Worm (Caenorhabditis elegans) whole organism, young adult: ENCODE results near the gene blos-2.

Experiments used
- B0035.1 ChIP-seq: sonication (generic microtip); optimal IDR thresholded peaks from 2 replicates; lab custom pipeline; 2016; ENCODE audit warnings: missing genetic modification characterization, mild to moderate bottlenecking, missing compliant biosample characterization, missing genotype, missing genetic modification reagents
- B0261.1 ChIP-seq: sonication (generic microtip); optimal IDR thresholded peaks from 2 replicates; lab custom pipeline; 2016; ENCODE audit warnings: mild to moderate bottlenecking, missing genetic modification characterization, moderate library complexity, missing compliant biosample characterization
- B0336.3 ChIP-seq: fragments of 200-800 bp; sonication (Bioruptor generic); IDR thresholded peaks from 2 replicates; pipeline ENCODE4 v1.3.6; 2022; ENCODE audit warnings: missing genetic modification characterization, missing compliant biosample characterization
- F33H1.4 ChIP-seq: fragments of 200-800 bp; sonication (Bioruptor generic); IDR thresholded peaks from 2 replicates; pipeline ENCODE4 v1.3.6; 2022; ENCODE audit warnings: missing genetic modification reagents, missing genetic modification characterization, missing compliant biosample characterization
- F49E8.2 ChIP-seq: sonication (generic microtip); optimal IDR thresholded peaks from 3 replicates; lab custom pipeline; 2017; ENCODE audit warnings: missing genetic modification characterization, mild to moderate bottlenecking, missing compliant biosample characterization, antibody characterized with exemption, moderate library complexity; ENCODE audit not compliant: insufficient read depth
- ama-1 ChIP-seq, 3 experiments: fragments of 150-350 bp in 1 of 3; sonication (generic microtip) in 2 of 3; optimal IDR thresholded peaks; 2 replicates each; lab custom pipeline; 2014 to 2018; ENCODE audit warnings: missing biosample characterization in 2 of 3, missing genetic modification characterization in 2 of 3, missing genetic modification reagents in 2 of 3
- attf-5 ChIP-seq: fragments of 200-800 bp; sonication (Bioruptor generic); optimal IDR thresholded peaks from 2 replicates; lab custom pipeline; 2018; ENCODE audit warnings: mild to moderate bottlenecking, missing genetic modification characterization, missing compliant biosample characterization
- attf-6 ChIP-seq: fragments of 200-800 bp; sonication (Bioruptor generic); IDR thresholded peaks from 2 replicates; pipeline ENCODE4 v1.3.6; 2022; ENCODE audit warnings: missing genetic modification reagents, missing genetic modification characterization, missing compliant biosample characterization
- cebp-1 ChIP-seq, 2 experiments: fragments of 200-800 bp in 1 of 2; sonication (Bioruptor generic) in 1 of 2; sonication (generic microtip) in 1 of 2; IDR thresholded peaks in 1 of 2; optimal IDR thresholded peaks in 1 of 2; 2 replicates each; pipeline versions ENCODE4 v1.3.6 to Lab custom; 2017 to 2022; ENCODE audit warnings: missing compliant biosample characterization in 2 of 2, missing genetic modification characterization in 2 of 2, mild to moderate bottlenecking in 1 of 2, missing genetic modification reagents in 1 of 2, moderate library complexity in 1 of 2
- egl-44 ChIP-seq: fragments of 200-800 bp; sonication (Bioruptor generic); IDR thresholded peaks from 2 replicates; pipeline ENCODE4 v1.3.6; 2022; ENCODE audit warnings: missing genetic modification reagents, missing genetic modification characterization, missing compliant biosample characterization
- ekl-4 ChIP-seq: fragments of 200-800 bp; sonication (Bioruptor generic); IDR thresholded peaks from 2 replicates; pipeline ENCODE4 v1.3.6; 2022; ENCODE audit warnings: missing genetic modification reagents, missing genetic modification characterization, missing compliant biosample characterization
- ets-4 ChIP-seq: fragments of 200-800 bp; sonication (Bioruptor generic); optimal IDR thresholded peaks from 2 replicates; lab custom pipeline; 2018; ENCODE audit warnings: mild to moderate bottlenecking, missing genetic modification characterization, missing compliant biosample characterization
- him-1 ChIP-seq: sonication (generic microtip); optimal IDR thresholded peaks from 2 replicates; lab custom pipeline; 2016; ENCODE audit warnings: missing genotype, missing genetic modification reagents, missing genetic modification characterization, missing compliant biosample characterization
- hmg-1.2 ChIP-seq: fragments of 200-800 bp; sonication (Bioruptor generic); IDR thresholded peaks from 2 replicates; pipeline ENCODE4 v1.3.6; 2022; ENCODE audit warnings: missing genetic modification reagents, missing genetic modification characterization, missing compliant biosample characterization
- hrde-1 ChIP-seq: sonication (generic microtip); optimal IDR thresholded peaks from 2 replicates; lab custom pipeline; 2016; ENCODE audit warnings: missing genetic modification characterization, mild to moderate bottlenecking, missing compliant biosample characterization, moderate library complexity, missing genotype, missing genetic modification reagents, borderline replicate concordance
- let-526 ChIP-seq: fragments of 200-800 bp; sonication (Bioruptor generic); IDR thresholded peaks from 2 replicates; pipeline ENCODE4 v1.3.6; 2022; ENCODE audit warnings: missing genetic modification reagents, missing genetic modification characterization, missing compliant biosample characterization
- mel-28 ChIP-seq: sonication (generic microtip); optimal IDR thresholded peaks from 2 replicates; lab custom pipeline; 2016; ENCODE audit warnings: borderline replicate concordance, mild to moderate bottlenecking, missing genetic modification characterization, missing compliant biosample characterization
- mes-4 ChIP-seq: sonication (generic microtip); optimal IDR thresholded peaks from 2 replicates; lab custom pipeline; 2016; ENCODE audit warnings: missing genotype, missing genetic modification characterization, missing compliant biosample characterization
- nhr-80 ChIP-seq: sonication (generic microtip); optimal IDR thresholded peaks from 2 replicates; lab custom pipeline; 2016; ENCODE audit warnings: missing genetic modification characterization, missing compliant biosample characterization
- nhr-90 ChIP-seq: sonication (generic microtip); optimal IDR thresholded peaks from 2 replicates; lab custom pipeline; 2016; ENCODE audit warnings: missing genotype, mild to moderate bottlenecking, missing genetic modification characterization, missing compliant biosample characterization
- pbrm-1 ChIP-seq: fragments of 200-800 bp; sonication (Bioruptor generic); IDR thresholded peaks from 2 replicates; pipeline ENCODE4 v1.3.6; 2022; ENCODE audit warnings: missing genetic modification reagents, missing genetic modification characterization, missing compliant biosample characterization
- sdz-38 ChIP-seq: sonication (generic microtip); optimal IDR thresholded peaks from 2 replicates; lab custom pipeline; 2016; ENCODE audit warnings: missing genotype, missing genetic modification characterization, missing compliant biosample characterization
- snpc-1.3 ChIP-seq: sonication (generic microtip); optimal IDR thresholded peaks from 2 replicates; lab custom pipeline; 2017; ENCODE audit warnings: missing genetic modification characterization, mild to moderate bottlenecking, missing compliant biosample characterization, antibody characterized with exemption, moderate library complexity, missing genotype, missing genetic modification reagents; ENCODE audit not compliant: insufficient read depth
- snpc-3.4 ChIP-seq: sonication (generic microtip); optimal IDR thresholded peaks from 2 replicates; lab custom pipeline; 2017; ENCODE audit warnings: missing genetic modification characterization, mild to moderate bottlenecking, missing compliant biosample characterization, antibody characterized with exemption, moderate library complexity, missing genotype, missing genetic modification reagents
- snpc-4 ChIP-seq, 5 experiments: fragments of 150-350 bp in 1 of 5; sonication (generic microtip) in 4 of 5; optimal IDR thresholded peaks; 2 replicates each; lab custom pipeline; 2014 to 2018; ENCODE audit warnings: missing genetic modification characterization in 5 of 5, missing biosample characterization in 3 of 5, antibody characterized with exemption in 2 of 5, mild to moderate bottlenecking in 2 of 5, missing compliant biosample characterization in 2 of 5, missing genotype in 2 of 5, moderate library complexity in 2 of 5, missing genetic modification reagents in 1 of 5
- unc-62 ChIP-seq: fragments of 150-350 bp; optimal IDR thresholded peaks from 2 replicates; lab custom pipeline; 2014; ENCODE audit warnings: missing biosample characterization, missing genetic modification reagents, missing genetic modification characterization
- ztf-22 ChIP-seq: fragments of 200-800 bp; sonication (Bioruptor generic); optimal IDR thresholded peaks from 2 replicates; lab custom pipeline; 2018; ENCODE audit warnings: mild to moderate bottlenecking, missing genetic modification characterization, moderate library complexity, missing compliant biosample characterization

Gene blos-2

ce11 chrIV:6378398-6378797 lies 44.4 kb downstream of the blos-2 start:
- no peak for TF ChIP-seq B0336.3 (GFP tag; lab: Robert Waterston, UW)
- TF ChIP-seq attf-5 (GFP tag; lab: Kevin White, UChicago), result no peak
- TF ChIP-seq nhr-80 (tag; lab: Kevin White, UChicago), result no peak
- TF ChIP-seq F49E8.2 (tag; lab: Kevin White, UChicago), result no peak
- no peak for TF ChIP-seq attf-6
- no peak for TF ChIP-seq hmg-1.2 (GFP tag; lab: Robert Waterston, UW)
- no peak for TF ChIP-seq F33H1.4 (GFP tag; lab: Robert Waterston, UW)
- TF ChIP-seq egl-44 (GFP tag; lab: Robert Waterston, UW), result no peak
- no peak for TF ChIP-seq snpc-1.3 (tag; lab: Kevin White, UChicago)

ce11 chrIV:6383970-6384369 lies 50.0 kb downstream of the blos-2 start, which contains the start of gene shl-1:
Gene shl-1, minus strand, starts transcription at chrIV:6384070.
- no peak for TF ChIP-seq nhr-90 (tag; lab: Kevin White, UChicago)
- no peak for TF ChIP-seq sdz-38
- no peak for TF ChIP-seq ekl-4 (GFP tag; lab: Robert Waterston, UW)
- no peak for TF ChIP-seq hrde-1 (tag; lab: Kevin White, UChicago)
- no peak for TF ChIP-seq ets-4 (GFP tag; lab: Kevin White, UChicago)
- TF ChIP-seq snpc-3.4 (tag; lab: Kevin White, UChicago), result no peak
- TF ChIP-seq B0035.1 (tag; lab: Kevin White, UChicago), result no peak
- TF ChIP-seq mel-28 (tag; lab: Kevin White, UChicago), result no peak
- no peak for TF ChIP-seq pbrm-1 (GFP tag; lab: Robert Waterston, UW)
- TF ChIP-seq cebp-1 (GFP tag; IDR thresholded peaks at IDR 0.05; lab: Robert Waterston, UW), result no peak
- no peak for TF ChIP-seq cebp-1 (tag; optimal IDR thresholded peaks at IDR 0.05; lab: Kevin White, UChicago)
- TF ChIP-seq B0261.1 (tag; lab: Kevin White, UChicago), result no peak
- no peak for TF ChIP-seq mes-4 (tag; lab: Kevin White, UChicago)
- no peak for TF ChIP-seq egl-44 (GFP tag; lab: Robert Waterston, UW)
- TF ChIP-seq let-526, result no peak
- no peak for TF ChIP-seq ztf-22 (GFP tag; lab: Kevin White, UChicago)
- no peak for TF ChIP-seq snpc-4 (GFP tag; optimal IDR thresholded peaks at IDR 0.05; lab: Kevin White, UChicago)
- TF ChIP-seq snpc-4 (tag; optimal IDR thresholded peaks at IDR 0.05; lab: Kevin White, UChicago), result no peak
- no peak for TF ChIP-seq him-1 (tag; lab: Kevin White, UChicago)
- TF ChIP-seq ama-1 (optimal IDR thresholded peaks at IDR 0.05; lab: Kevin White, UChicago), result no peak
- no peak for TF ChIP-seq ama-1 (GFP tag; optimal IDR thresholded peaks at IDR 0.05; lab: Kevin White, UChicago)
- TF ChIP-seq unc-62 (GFP tag; lab: Kevin White, UChicago), result no peak
